Fruit fly (Drosophila melanogaster): Measurements from ENCODE around the gene CG9920.

Gene CG9920

DNA sequence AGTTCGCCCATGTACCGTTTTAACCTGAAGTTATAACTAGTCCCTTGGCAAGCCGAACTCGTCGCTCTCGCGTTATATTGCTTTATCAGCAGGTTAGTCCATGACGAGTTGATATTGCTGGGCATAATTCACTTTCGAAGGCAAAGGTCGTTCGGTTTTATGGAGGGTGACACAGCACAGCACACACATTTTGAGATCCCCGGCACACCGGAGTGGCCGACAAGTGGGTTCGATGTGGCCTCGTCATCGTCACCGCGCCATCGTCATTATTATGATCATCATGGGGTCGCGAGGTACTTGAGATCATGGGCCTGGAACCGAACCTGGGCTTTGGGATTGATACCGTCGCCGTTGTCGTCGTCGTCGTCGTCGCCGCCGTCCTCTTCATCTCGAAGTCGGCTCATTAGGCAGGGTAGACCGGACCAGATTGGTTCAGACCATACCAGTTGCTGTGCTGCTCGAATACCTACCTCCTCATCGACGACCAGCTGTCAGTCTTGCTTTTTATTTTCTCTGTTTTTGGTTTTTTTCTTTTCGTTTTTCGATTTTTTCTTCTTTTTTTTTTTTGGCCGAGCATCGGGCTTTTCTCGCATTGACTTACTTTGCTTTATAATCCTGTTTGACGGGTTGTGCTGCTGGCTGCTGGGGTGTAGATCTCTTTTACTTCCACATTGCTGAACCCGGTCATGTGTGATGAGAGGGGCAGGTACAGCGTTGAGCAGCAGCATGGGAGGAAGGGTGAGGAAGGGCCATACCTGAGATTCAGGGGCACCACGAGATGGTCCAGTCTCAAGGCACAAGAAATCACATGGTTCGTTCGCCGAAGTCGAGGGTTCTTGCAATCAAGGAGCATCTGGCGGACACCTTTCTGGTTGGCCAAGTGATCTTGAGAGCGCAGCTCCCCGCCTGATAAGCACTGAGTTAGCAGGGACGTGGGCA, 36.6 kb downstream of the CG9920 start (continued):
- TF ChIP-seq Sox14 (GFP tag; optimal IDR thresholded peaks at IDR 0.05) (peak; percentile 26), CG10631 (GFP tag; optimal IDR thresholded peaks at IDR 0.05) (peak; percentile 40), CG6276 (GFP tag; optimal IDR thresholded peaks at IDR 0.05) (peak; percentile 92), OdsH (GFP tag; optimal IDR thresholded peaks at IDR 0.05) (peak; percentile 57), Hr4 (GFP tag; optimal IDR thresholded peaks at IDR 0.05) (peak; percentile 27), net (GFP tag; optimal IDR thresholded peaks at IDR 0.05) (peak; percentile 94), achi (GFP tag; optimal IDR thresholded peaks at IDR 0.05) (peak; percentile 79), CG11294 (GFP tag; IDR thresholded peaks at IDR 0.05) (peak; percentile 28; the same call in 1 of the 2 replicates), CG6854 (GFP tag; optimal IDR thresholded peaks at IDR 0.05) (peak; percentile 97), fkh (GFP tag; optimal IDR thresholded peaks at IDR 0.05) (no peak), CG32006 (GFP tag; optimal IDR thresholded peaks at IDR 0.05) (peak; percentile 31), spab (GFP tag; optimal IDR thresholded peaks at IDR 0.05) (peak; percentile 90), CG9139 (GFP tag; optimal IDR thresholded peaks at IDR 0.05) (peak; percentile 99), CG10669 (GFP tag; optimal IDR thresholded peaks at IDR 0.05) (peak; percentile 67), esn (GFP tag; optimal IDR thresholded peaks at IDR 0.05) (peak; percentile 16), fd85E (GFP tag; optimal IDR thresholded peaks at IDR 0.05) (peak; percentile 82), lz (GFP tag; optimal IDR thresholded peaks at IDR 0.05) (no peak), dac (GFP tag; optimal IDR thresholded peaks at IDR 0.05) (peak; percentile 41)

DNA sequence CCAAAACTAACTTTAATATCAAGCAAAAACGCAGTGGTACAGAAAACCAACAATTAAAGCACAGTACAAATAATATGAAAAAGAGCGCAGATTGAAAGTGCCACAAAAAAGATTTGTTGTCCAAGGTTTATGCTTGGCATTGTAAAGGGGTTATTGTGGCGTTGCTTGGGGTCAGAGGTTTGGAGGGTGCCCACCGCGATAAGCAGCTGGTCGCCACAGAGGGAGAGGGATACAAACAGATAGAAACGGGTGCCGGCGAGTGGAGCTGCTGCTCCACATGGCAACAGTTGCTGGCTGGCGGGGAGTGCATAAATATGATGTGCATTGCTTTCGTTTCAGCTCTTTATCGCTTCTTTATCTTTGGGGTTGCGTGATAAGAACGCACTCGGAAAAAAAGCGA, 37.5 kb downstream of the CG9920 start:
- TF ChIP-seq CG11294 (GFP tag; IDR thresholded peaks at IDR 0.05) (no peak), svp (GFP tag) (peak; percentile 86), Lpt (GFP tag; optimal IDR thresholded peaks at IDR 0.05) (no peak), Hr38 (GFP tag; optimal IDR thresholded peaks at IDR 0.05) (no peak), vri (GFP tag; optimal IDR thresholded peaks at IDR 0.05) (peak; percentile 9), Ets96B (tag; optimal IDR thresholded peaks at IDR 0.05) (no peak), CG6854 (GFP tag; optimal IDR thresholded peaks at IDR 0.05) (no peak), Gug (GFP tag; IDR thresholded peaks at IDR 0.05) (no peak)

DNA sequence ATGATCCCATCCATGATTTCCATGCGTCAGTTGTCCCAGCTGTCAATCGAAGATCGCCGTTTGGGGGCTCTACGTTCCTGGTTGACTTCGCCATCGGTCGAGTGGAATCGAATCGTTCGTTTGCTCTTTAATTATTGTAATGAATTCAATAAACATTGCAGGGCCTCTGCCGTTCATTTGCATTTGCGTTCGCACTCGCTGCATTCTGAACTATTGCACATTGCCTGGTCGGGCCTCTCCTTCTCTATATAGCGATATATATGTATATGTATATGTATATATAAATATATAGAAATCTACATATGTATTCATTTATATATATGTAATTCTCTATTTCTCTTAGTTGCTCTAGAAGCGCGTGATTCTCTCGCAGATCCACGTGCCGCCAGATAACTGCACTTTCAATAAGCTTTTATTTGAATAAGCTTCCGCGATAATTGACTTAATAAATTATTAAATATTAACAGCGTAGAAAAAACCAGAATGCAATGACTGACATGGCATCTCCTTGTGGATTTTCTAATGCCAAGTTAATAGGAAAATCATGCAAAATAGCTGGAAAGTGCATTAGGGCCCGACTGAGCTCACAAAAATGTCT, 38.1 kb downstream of the CG9920 start:
- TF ChIP-seq Eip78C (GFP tag): peak; percentile 21
- TF ChIP-seq CG11294 (GFP tag; IDR thresholded peaks at IDR 0.05): no peak

DNA sequence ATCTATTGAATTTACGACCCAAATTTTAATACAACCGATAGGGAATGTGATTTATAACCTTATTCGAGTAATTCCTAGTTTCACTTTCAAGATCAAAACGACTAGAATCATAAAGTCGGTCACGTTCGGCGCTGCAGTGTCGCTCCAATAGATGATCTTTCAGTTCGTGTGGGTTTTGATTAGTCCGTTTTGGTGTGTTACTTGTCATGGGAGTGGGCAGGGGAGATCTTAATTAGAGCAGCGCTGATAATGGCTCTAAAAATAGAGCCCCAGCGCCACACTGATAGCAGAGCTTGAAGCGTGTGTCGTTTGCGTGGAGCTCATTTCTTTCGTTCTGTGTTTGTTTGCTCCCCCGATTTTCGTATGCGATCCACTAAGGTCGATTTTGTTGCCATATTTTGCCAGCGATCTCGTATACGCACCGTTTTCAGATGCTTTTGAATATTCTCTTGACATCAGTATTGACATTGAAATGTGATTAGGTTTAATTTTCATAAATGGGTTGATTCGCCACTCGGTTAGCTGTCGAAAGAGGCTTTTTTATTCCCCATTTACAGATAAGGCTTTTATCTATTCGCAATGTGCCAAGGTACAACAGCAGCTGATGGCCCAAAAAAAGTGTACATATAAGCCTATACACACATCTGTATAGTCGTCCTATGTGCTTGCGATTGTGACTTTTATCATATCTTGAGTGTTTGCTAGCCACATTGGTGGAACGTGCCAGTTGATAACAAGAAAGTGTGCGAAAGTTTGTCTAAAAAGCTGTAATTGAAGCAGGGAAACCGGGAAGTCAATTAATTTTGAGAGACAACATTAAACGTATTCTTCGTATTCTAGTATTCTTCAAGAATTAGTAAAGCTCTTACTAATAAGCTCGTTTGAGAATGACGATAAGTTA, 39.1 kb downstream of the CG9920 start:
- TF ChIP-seq CG1621 (tag; optimal IDR thresholded peaks at IDR 0.05): no peak
- TF ChIP-seq fkh (GFP tag; optimal IDR thresholded peaks at IDR 0.05): peak; percentile 53
- TF ChIP-seq CG3032 (tag; optimal IDR thresholded peaks at IDR 0.05): no peak
- TF ChIP-seq CG34406 (GFP tag; optimal IDR thresholded peaks at IDR 0.05): no peak
- no peak for TF ChIP-seq Sox102F (GFP tag; optimal IDR thresholded peaks at IDR 0.05)
- no peak for TF ChIP-seq fd59A (GFP tag; optimal IDR thresholded peaks at IDR 0.05)

Data from whole organism, prepupa.